Worm (Caenorhabditis elegans) whole organism, L4 larva: ENCODE measurements around the gene C09E7.4.

Source experiments
- ZK546.5 ChIP-seq, 2 experiments: sonication (generic microtip); optimal IDR thresholded peaks; 2 replicates each; lab custom pipeline; 2017; ENCODE audit warnings: missing biosample characterization in 2 of 2, missing genetic modification characterization in 2 of 2
- ztf-11 ChIP-seq: fragments of 150-350 bp; optimal IDR thresholded peaks from 2 replicates; lab custom pipeline; 2014; ENCODE audit warnings: missing biosample characterization, missing genetic modification characterization

DNA sequence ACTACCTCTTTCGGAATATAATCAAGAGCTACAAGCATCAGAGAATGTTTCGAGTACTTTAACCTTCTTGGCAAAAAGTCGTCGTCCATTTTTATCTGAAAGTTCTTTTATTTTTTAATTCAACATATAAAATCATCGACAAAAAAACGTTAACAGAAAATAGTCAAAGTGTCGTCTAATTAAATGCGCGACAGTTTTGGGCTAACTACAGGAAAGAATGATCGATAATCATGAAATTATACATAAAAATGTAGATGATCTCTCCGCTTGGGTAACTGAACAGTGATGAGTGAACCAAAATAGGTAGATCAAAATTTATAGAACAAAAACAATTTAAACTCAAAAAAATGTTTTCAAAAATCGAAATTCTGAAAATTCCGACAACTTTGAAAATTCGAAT, 21.7 kb upstream of the C09E7.4 start, which contains the start of gene C09E7.8:
- no peak for TF ChIP-seq ztf-11 (tag; lab: Kevin White, UChicago)
- TF ChIP-seq ZK546.5 (tag; optimal IDR thresholded peaks at IDR 0.05; lab: Kevin White, UChicago): no peak
